Fruit fly (Drosophila melanogaster) whole organism: ENCODE data around the gene CG8852.

Experiments used
- CG8478 ChIP-seq: fragments of >200 bp; optimal IDR thresholded peaks from 2 replicates; lab custom pipeline; 2018; ENCODE audit warnings: inconsistent platforms
- Dll ChIP-seq: fragments of >200 bp; optimal IDR thresholded peaks from 2 replicates; lab custom pipeline; 2017
- EcR ChIP-seq, 2 experiments: fragments of >200 bp; optimal IDR thresholded peaks; 2 replicates each; lab custom pipeline; 2017; ENCODE audit warnings: missing biosample characterization in 2 of 2, missing genetic modification characterization in 2 of 2, missing genetic modification reagents in 2 of 2
- pan ChIP-seq: fragments of >200 bp; optimal IDR thresholded peaks from 2 replicates; lab custom pipeline; 2017
- psq ChIP-seq: fragments of >200 bp; optimal IDR thresholded peaks from 2 replicates; lab custom pipeline; 2017
- usp ChIP-seq: fragments of >200 bp; optimal IDR thresholded peaks from 2 replicates; lab custom pipeline; 2017; ENCODE audit warnings: missing biosample characterization, missing genetic modification characterization, mixed read lengths

- TF ChIP-seq usp (no peak), pan (lab: Kevin White, UChicago) (no peak), CG8478 (lab: Kevin White, UChicago) (no peak), psq (lab: Kevin White, UChicago) (no peak), Dll (lab: Kevin White, UChicago) (no peak), EcR (GFP tag; optimal IDR thresholded peaks at IDR 0.05; lab: Kevin White, UChicago) (no peak)
Observed at dm6 chr2L:3570566-3570965, 45.6 kb downstream of the CG8852 start.
